Worm (Caenorhabditis elegans): Measurements from ENCODE around the gene lipl-4.

lipl-4 gene

ce11 chrV:6514887-6515324, 35.1 kb upstream of the lipl-4 start, which contains the start of gene dpy-11:
dpy-11 (minus strand) TSS chrV:6515240.
- TF ChIP-seq aptf-2 (GFP tag; conservative IDR thresholded peaks at IDR 0.05), result no peak
- TF ChIP-seq ceh-27 (GFP tag; optimal IDR thresholded peaks at IDR 0.05), result no peak
- no peak for TF ChIP-seq ztf-28 (GFP tag; IDR thresholded peaks at IDR 0.05)
- TF ChIP-seq C17E4.6 (GFP tag; IDR thresholded peaks at IDR 0.05), result no peak
- peak; percentile 30 for TF ChIP-seq ets-4 (GFP tag; optimal IDR thresholded peaks at IDR 0.05)
- TF ChIP-seq ztf-6 (GFP tag; IDR thresholded peaks at IDR 0.05), result no peak
- peak; percentile 21 for TF ChIP-seq dpff-1 (tag; optimal IDR thresholded peaks at IDR 0.05)
- TF ChIP-seq somi-1 (GFP tag; optimal IDR thresholded peaks at IDR 0.05), result peak; percentile 74
- no peak for TF ChIP-seq lsl-1 (GFP tag; optimal IDR thresholded peaks at IDR 0.05)
- peak; percentile 58 for TF ChIP-seq dox-1 (GFP tag; IDR thresholded peaks at IDR 0.05)
- no peak for TF ChIP-seq ztf-3 (GFP tag; optimal IDR thresholded peaks at IDR 0.05)
- TF ChIP-seq Y56A3A.18 (GFP tag; IDR thresholded peaks at IDR 0.05), result no peak; the same call in none of the 2 replicates
- peak; percentile 61 for TF ChIP-seq madf-6 (GFP tag; IDR thresholded peaks at IDR 0.05)
- TF ChIP-seq akir-1 (GFP tag; optimal IDR thresholded peaks at IDR 0.05), result no peak
- no peak for TF ChIP-seq nfya-2 (GFP tag; IDR thresholded peaks at IDR 0.05)
- no peak for TF ChIP-seq sptf-2 (GFP tag; optimal IDR thresholded peaks at IDR 0.05)
- no peak for TF ChIP-seq mes-4 (tag; optimal IDR thresholded peaks at IDR 0.05)
- TF ChIP-seq sdz-38 (tag; optimal IDR thresholded peaks at IDR 0.05), result no peak
- TF ChIP-seq hmg-20 (GFP tag; IDR thresholded peaks at IDR 0.05), result peak; percentile 23; the same call in 1 of the 2 replicates
- no peak for TF ChIP-seq rec-8 (tag; optimal IDR thresholded peaks at IDR 0.05)
- no peak for TF ChIP-seq egl-18 (GFP tag; IDR thresholded peaks at IDR 0.05)
- TF ChIP-seq fkh-3 (tag; optimal IDR thresholded peaks at IDR 0.05), result no peak
- TF ChIP-seq ama-1 (optimal IDR thresholded peaks at IDR 0.05), result peak; percentile 98
- TF ChIP-seq ama-1 (GFP tag; optimal IDR thresholded peaks at IDR 0.05), result no peak
- no peak for TF ChIP-seq ceh-79 (tag; optimal IDR thresholded peaks at IDR 0.05)
- no peak for TF ChIP-seq B0261.1 (tag; optimal IDR thresholded peaks at IDR 0.05)
- peak; percentile 23 for TF ChIP-seq attf-5 (GFP tag; optimal IDR thresholded peaks at IDR 0.05)
- TF ChIP-seq F33H1.4 (GFP tag; IDR thresholded peaks at IDR 0.05), result no peak
- no peak for TF ChIP-seq ccch-3 (GFP tag; optimal IDR thresholded peaks at IDR 0.05)
- TF ChIP-seq egrh-3 (GFP tag; IDR thresholded peaks at IDR 0.05), result no peak
- TF ChIP-seq snpc-4 (GFP tag; optimal IDR thresholded peaks at IDR 0.05), result peak; percentile 21
- peak in 2 of 4 experiments; percentile 9 to 26 for TF ChIP-seq snpc-4 (tag; optimal IDR thresholded peaks at IDR 0.05)
- no peak for TF ChIP-seq bed-2 (GFP tag; IDR thresholded peaks at IDR 0.05)
- TF ChIP-seq nhr-27 (tag; optimal IDR thresholded peaks at IDR 0.05), result no peak
- TF ChIP-seq D2030.7 (GFP tag; IDR thresholded peaks at IDR 0.05), result no peak
- peak; percentile 22; the same call in 1 of the 2 replicates for TF ChIP-seq nfyb-1 (GFP tag; IDR thresholded peaks at IDR 0.05)
- peak; percentile 19 for TF ChIP-seq ztf-22 (GFP tag; optimal IDR thresholded peaks at IDR 0.05)
- TF ChIP-seq B0336.3 (GFP tag; IDR thresholded peaks at IDR 0.05), result peak; percentile 92
- TF ChIP-seq Y53G8AR.9 (GFP tag; conservative IDR thresholded peaks at IDR 0.05), result peak; percentile 72
- no peak for TF ChIP-seq F10E7.11 (tag; optimal IDR thresholded peaks at IDR 0.05)
- no peak for TF ChIP-seq rpc-1 (optimal IDR thresholded peaks at IDR 0.05)
- no peak for TF ChIP-seq rpc-1 (tag; optimal IDR thresholded peaks at IDR 0.05)
- TF ChIP-seq pbrm-1 (GFP tag; IDR thresholded peaks at IDR 0.05), result 0 out of 2 replicates have a peak, but pooled peaks have one; percentile 59
- 0 out of 2 replicates have a peak, but pooled peaks have one; percentile 53 for TF ChIP-seq F39B2.1 (GFP tag; IDR thresholded peaks at IDR 0.05)
- no peak for TF ChIP-seq C06A6.2 (GFP tag; conservative IDR thresholded peaks at IDR 0.05)
- 0 out of 2 replicates have a peak, but pooled peaks have one; percentile 80 for TF ChIP-seq aptf-3 (GFP tag; IDR thresholded peaks at IDR 0.05)
- no peak for TF ChIP-seq T07F8.4 (tag; optimal IDR thresholded peaks at IDR 0.05)
- TF ChIP-seq gei-17 (GFP tag; optimal IDR thresholded peaks at IDR 0.05), result peak; percentile 25
- TF ChIP-seq tbp1 (GFP tag; optimal IDR thresholded peaks at IDR 0.05), result peak; percentile 51
- TF ChIP-seq mcd-1 (GFP tag; IDR thresholded peaks at IDR 0.05), result peak; percentile 58; the same call in 1 of the 2 replicates

Measured in whole organism, young adult.